Worm (Caenorhabditis elegans) whole organism, L1 larva: ENCODE results near the gene atf-2.

Source experiments
- aly-2 ChIP-seq: fragments of 150-350 bp; optimal IDR thresholded peaks from 2 replicates; lab custom pipeline; 2014; ENCODE audit warnings: missing biosample characterization, missing genetic modification characterization
- ama-1 ChIP-seq: fragments of 150-350 bp; optimal IDR thresholded peaks from 2 replicates; lab custom pipeline; 2014
- ces-1 ChIP-seq: fragments of 150-350 bp; optimal IDR thresholded peaks from 2 replicates; lab custom pipeline; 2014; ENCODE audit warnings: missing biosample characterization, missing genetic modification reagents, missing genetic modification characterization
- dpl-1 ChIP-seq, 3 experiments: fragments of 150-350 bp in 2 of 3; sonication (generic microtip) in 1 of 3; optimal IDR thresholded peaks; 2 replicates each; lab custom pipeline; 2014 to 2017; ENCODE audit warnings: missing biosample characterization in 3 of 3, missing genetic modification characterization in 3 of 3, missing genetic modification reagents in 3 of 3
- irx-1 ChIP-seq: sonication (generic microtip); optimal IDR thresholded peaks from 2 replicates; lab custom pipeline; 2016; ENCODE audit warnings: missing genetic modification characterization, missing compliant biosample characterization
- lsy-2 ChIP-seq, 2 experiments: fragments of 150-350 bp; optimal IDR thresholded peaks; 2 replicates each; lab custom pipeline; 2014; ENCODE audit warnings: missing biosample characterization in 2 of 2, missing genetic modification characterization in 2 of 2
- mdl-1 ChIP-seq, 2 experiments: fragments of 150-350 bp; optimal IDR thresholded peaks; 2 replicates each; lab custom pipeline; 2014 to 2017; ENCODE audit warnings: missing biosample characterization in 2 of 2, missing genetic modification characterization in 2 of 2, inconsistent platforms in 1 of 2
- nhr-237 ChIP-seq: fragments of 150-350 bp; optimal IDR thresholded peaks from 2 replicates; lab custom pipeline; 2014; ENCODE audit warnings: missing biosample characterization, missing genetic modification characterization
- nhr-90 ChIP-seq: sonication (generic microtip); optimal IDR thresholded peaks from 2 replicates; lab custom pipeline; 2016; ENCODE audit warnings: mild to moderate bottlenecking, missing genetic modification characterization, missing compliant biosample characterization; ENCODE audit not compliant: poor library complexity
- pqm-1 ChIP-seq: sonication (generic microtip); optimal IDR thresholded peaks from 3 replicates; lab custom pipeline; 2017; ENCODE audit warnings: missing biosample characterization, missing genetic modification characterization
- sox-4 ChIP-seq: sonication (generic microtip); optimal IDR thresholded peaks from 2 replicates; lab custom pipeline; 2016; ENCODE audit warnings: missing genetic modification characterization, missing compliant biosample characterization
- unc-62 ChIP-seq: fragments of 150-350 bp; optimal IDR thresholded peaks from 2 replicates; lab custom pipeline; 2014; ENCODE audit warnings: missing biosample characterization, missing genetic modification reagents, missing genetic modification characterization

- TF ChIP-seq ama-1 (lab: Kevin White, UChicago) (no peak), pqm-1 (tag; lab: Kevin White, UChicago) (no peak), sox-4 (tag; lab: Kevin White, UChicago) (no peak), nhr-237 (no peak), aly-2 (tag; lab: Kevin White, UChicago) (no peak), ces-1 (GFP tag; lab: Kevin White, UChicago) (no peak), dpl-1 (GFP tag; optimal IDR thresholded peaks at IDR 0.05; lab: Kevin White, UChicago) (no peak), irx-1 (tag; lab: Kevin White, UChicago) (no peak), mdl-1 (tag; optimal IDR thresholded peaks at IDR 0.05; lab: Kevin White, UChicago) (no peak), lsy-2 (tag; optimal IDR thresholded peaks at IDR 0.05; lab: Kevin White, UChicago) (no peak), unc-62 (GFP tag; lab: Kevin White, UChicago) (no peak), nhr-90 (tag; lab: Kevin White, UChicago) (no peak)
These were observed 19.3 kb upstream of the atf-2 start, which contains the start of gene rol-6 for ce11 chrII:8732339-8733100.
